Worm (Caenorhabditis elegans): ENCODE measurements around the gene mib-1.
A peak's percentile ranks its signal among the peaks of the same experiment; 100 is the strongest.

The mib-1 gene

ce11 chrIII:11311466-11311865, 21.0 kb upstream of the mib-1 start, which contains the start of gene rab-35:
rab-35 (minus strand) TSS chrIII:11311566.
- TF ChIP-seq med-1 (GFP tag; optimal IDR thresholded peaks at IDR 0.05; ENCODE audit: insufficient read depth) = no peak
- TF ChIP-seq klf-2 (GFP tag; conservative IDR thresholded peaks at IDR 0.05) = no peak
- TF ChIP-seq T22C8.4 (GFP tag; IDR thresholded peaks at IDR 0.05) = no peak
- no peak for TF ChIP-seq cog-1 (tag; optimal IDR thresholded peaks at IDR 0.05)
- no peak for TF ChIP-seq ztf-23 (GFP tag; IDR thresholded peaks at IDR 0.05)

ce11 chrIII:11289876-11290275, 600 bp downstream of the mib-1 start:
- TF ChIP-seq flt-1 (GFP tag; IDR thresholded peaks at IDR 0.05) = no peak
- no peak for TF ChIP-seq ztf-29 (GFP tag; IDR thresholded peaks at IDR 0.05)

ce11 chrIII:11288295-11288694, 2.2 kb downstream of the mib-1 start:
- TF ChIP-seq T22C8.4 (GFP tag; IDR thresholded peaks at IDR 0.05) (peak; percentile 63), flt-1 (GFP tag; IDR thresholded peaks at IDR 0.05) (no peak), ztf-29 (GFP tag; IDR thresholded peaks at IDR 0.05) (no peak), med-1 (GFP tag; optimal IDR thresholded peaks at IDR 0.05; ENCODE audit: insufficient read depth) (no peak)

- TF ChIP-seq ztf-23 (GFP tag; IDR thresholded peaks at IDR 0.05) (no peak), flt-1 (GFP tag; IDR thresholded peaks at IDR 0.05) (no peak), T22C8.4 (GFP tag; IDR thresholded peaks at IDR 0.05) (peak; percentile 81), ztf-29 (GFP tag; IDR thresholded peaks at IDR 0.05) (no peak)
These were observed 3.1 kb downstream of the mib-1 start for ce11 chrIII:11287340-11287739.

- TF ChIP-seq ref-1 (GFP tag; conservative IDR thresholded peaks at IDR 0.05) (no peak), cog-1 (tag; optimal IDR thresholded peaks at IDR 0.05) (peak; percentile 1), ztf-29 (GFP tag; IDR thresholded peaks at IDR 0.05) (no peak), klf-2 (GFP tag; conservative IDR thresholded peaks at IDR 0.05) (peak; percentile 38; the same call in 1 of the 2 replicates), flt-1 (GFP tag; IDR thresholded peaks at IDR 0.05) (0 out of 2 replicates have a peak, but pooled peaks have one; percentile 34)
These were observed 4.4 kb downstream of the mib-1 start for ce11 chrIII:11286069-11286468.

- TF ChIP-seq med-1 (GFP tag; optimal IDR thresholded peaks at IDR 0.05; ENCODE audit: insufficient read depth) (no peak), flt-1 (GFP tag; IDR thresholded peaks at IDR 0.05) (no peak), klf-2 (GFP tag; conservative IDR thresholded peaks at IDR 0.05) (no peak), ztf-23 (GFP tag; IDR thresholded peaks at IDR 0.05) (no peak), T22C8.4 (GFP tag; IDR thresholded peaks at IDR 0.05) (no peak), ztf-29 (GFP tag; IDR thresholded peaks at IDR 0.05) (no peak), tab-1 (GFP tag; IDR thresholded peaks at IDR 0.05) (no peak), cog-1 (tag; optimal IDR thresholded peaks at IDR 0.05) (no peak), ref-1 (GFP tag; conservative IDR thresholded peaks at IDR 0.05) (no peak)
These were observed 6.8 kb downstream of the mib-1 start for ce11 chrIII:11283648-11284047.

- no peak for TF ChIP-seq ztf-23 (GFP tag; IDR thresholded peaks at IDR 0.05)
- TF ChIP-seq T22C8.4 (GFP tag; IDR thresholded peaks at IDR 0.05) = peak; percentile 81
- TF ChIP-seq flt-1 (GFP tag; IDR thresholded peaks at IDR 0.05) = no peak
These were observed 10.5 kb downstream of the mib-1 start for ce11 chrIII:11279954-11280353.

ce11 chrIII:11278817-11279216, 11.7 kb downstream of the mib-1 start, which contains the start of gene Y47D3A.21:
Y47D3A.21 (minus strand) TSS chrIII:11278917.
- TF ChIP-seq tab-1 (GFP tag; IDR thresholded peaks at IDR 0.05) (no peak), klf-2 (GFP tag; conservative IDR thresholded peaks at IDR 0.05) (no peak), T22C8.4 (GFP tag; IDR thresholded peaks at IDR 0.05) (no peak)

ce11 chrIII:11274590-11275116, 15.8 kb downstream of the mib-1 start, which contains the start of gene Y47D3A.20:
Y47D3A.20 (plus strand) TSS chrIII:11275066.
- TF ChIP-seq ztf-29 (GFP tag; IDR thresholded peaks at IDR 0.05) = no peak
- TF ChIP-seq klf-2 (GFP tag; conservative IDR thresholded peaks at IDR 0.05) = no peak
- TF ChIP-seq ref-1 (GFP tag; conservative IDR thresholded peaks at IDR 0.05) = no peak
- TF ChIP-seq cog-1 (tag; optimal IDR thresholded peaks at IDR 0.05) = no peak
- TF ChIP-seq T22C8.4 (GFP tag; IDR thresholded peaks at IDR 0.05) = no peak
- no peak for TF ChIP-seq flt-1 (GFP tag; IDR thresholded peaks at IDR 0.05)
- TF ChIP-seq tab-1 (GFP tag; IDR thresholded peaks at IDR 0.05) = no peak
- TF ChIP-seq ztf-23 (GFP tag; IDR thresholded peaks at IDR 0.05) = no peak
- no peak for TF ChIP-seq med-1 (GFP tag; optimal IDR thresholded peaks at IDR 0.05; ENCODE audit: insufficient read depth)

- TF ChIP-seq ref-1 (GFP tag; conservative IDR thresholded peaks at IDR 0.05) = no peak
- TF ChIP-seq ztf-29 (GFP tag; IDR thresholded peaks at IDR 0.05) = no peak
- no peak for TF ChIP-seq klf-2 (GFP tag; conservative IDR thresholded peaks at IDR 0.05)
- no peak for TF ChIP-seq cog-1 (tag; optimal IDR thresholded peaks at IDR 0.05)
- no peak for TF ChIP-seq tab-1 (GFP tag; IDR thresholded peaks at IDR 0.05)
- TF ChIP-seq flt-1 (GFP tag; IDR thresholded peaks at IDR 0.05) = no peak
- TF ChIP-seq T22C8.4 (GFP tag; IDR thresholded peaks at IDR 0.05) = no peak
- no peak for TF ChIP-seq med-1 (GFP tag; optimal IDR thresholded peaks at IDR 0.05; ENCODE audit: insufficient read depth)
- no peak for TF ChIP-seq ztf-23 (GFP tag; IDR thresholded peaks at IDR 0.05)
These were observed 19.7 kb downstream of the mib-1 start, which contains the start of gene obr-1 for ce11 chrIII:11270795-11271194. obr-1 (minus strand) TSS chrIII:11270895.

- TF ChIP-seq ztf-29 (GFP tag; IDR thresholded peaks at IDR 0.05) = no peak
- no peak for TF ChIP-seq cog-1 (tag; optimal IDR thresholded peaks at IDR 0.05)
- no peak for TF ChIP-seq klf-2 (GFP tag; conservative IDR thresholded peaks at IDR 0.05)
- TF ChIP-seq T22C8.4 (GFP tag; IDR thresholded peaks at IDR 0.05) = no peak
These were observed 21.3 kb downstream of the mib-1 start for ce11 chrIII:11269206-11269605.

Data from whole organism, midembryonic.